Worm (Caenorhabditis elegans): Measurements from ENCODE around the gene mdt-21.

ce11 chrIII:11826118-11826517, 48.7 kb downstream of the mdt-21 start, which contains the start of gene rsp-8:
- no peak for TF ChIP-seq him-1 (tag; optimal IDR thresholded peaks at IDR 0.05)
- TF ChIP-seq dao-5 (tag; optimal IDR thresholded peaks at IDR 0.05): no peak
